Worm (Caenorhabditis elegans) whole organism, midembryonic: ENCODE data around the gene C10A4.4.
"Not testable (repeated sequence)": the region's sequence is repeated elsewhere in the genome, so short reads cannot be mapped to it uniquely, and the experiment has no call there.

ENCODE experiments used
- T22C8.4 ChIP-seq: fragments of 200-800 bp; sonication (Bioruptor generic); IDR thresholded peaks from 2 replicates; pipeline ENCODE4 v1.3.6; 2022; ENCODE audit warnings: missing genetic modification characterization, missing compliant biosample characterization
- cog-1 ChIP-seq: sonication (generic microtip); optimal IDR thresholded peaks from 2 replicates; lab custom pipeline; 2016; ENCODE audit warnings: missing genetic modification characterization, missing compliant biosample characterization
- flt-1 ChIP-seq: fragments of 200-800 bp; sonication (Bioruptor generic); IDR thresholded peaks from 2 replicates; pipeline ENCODE4 v1.3.6; 2022; ENCODE audit warnings: missing genetic modification characterization, missing compliant biosample characterization
- klf-2 ChIP-seq: fragments of 200-800 bp; sonication (Bioruptor generic); conservative IDR thresholded peaks from 2 replicates; pipeline ENCODE4 v1.3.6; 2022; ENCODE audit warnings: missing genetic modification reagents, missing genetic modification characterization, missing compliant biosample characterization
- med-1 ChIP-seq: sonication (generic microtip); optimal IDR thresholded peaks from 2 replicates; lab custom pipeline; 2017; ENCODE audit warnings: missing genetic modification characterization, mild to moderate bottlenecking, missing compliant biosample characterization, antibody characterized with exemption, missing genetic modification reagents; ENCODE audit not compliant: insufficient read depth
- ref-1 ChIP-seq: fragments of 200-800 bp; sonication (Bioruptor generic); conservative IDR thresholded peaks from 2 replicates; pipeline ENCODE4 v1.3.6; 2022; ENCODE audit warnings: missing genetic modification reagents, missing genetic modification characterization, missing compliant biosample characterization
- tab-1 ChIP-seq: fragments of 200-800 bp; sonication (Bioruptor generic); IDR thresholded peaks from 2 replicates; pipeline ENCODE4 v1.3.6; 2022; ENCODE audit warnings: missing genetic modification characterization, missing compliant biosample characterization
- ztf-23 ChIP-seq: fragments of 200-800 bp; sonication (Bioruptor generic); IDR thresholded peaks from 2 replicates; pipeline ENCODE4 v1.3.6; 2022; ENCODE audit warnings: missing genetic modification reagents, missing genetic modification characterization, missing compliant biosample characterization
- ztf-29 ChIP-seq: fragments of 200-800 bp; sonication (Bioruptor generic); IDR thresholded peaks from 2 replicates; pipeline ENCODE4 v1.3.6; 2022; ENCODE audit warnings: missing genetic modification reagents, missing genetic modification characterization, missing compliant biosample characterization

Gene C10A4.4

ce11 chrX:7400788-7401187 lies at the start of gene C10A4.4:
C10A4.4 (plus strand) TSS chrX:7401088.
- TF ChIP-seq ztf-23 (GFP tag; lab: Robert Waterston, UW) = no peak
- no peak for TF ChIP-seq cog-1 (tag; lab: Kevin White, UChicago)
- TF ChIP-seq T22C8.4 = no peak
- no peak for TF ChIP-seq flt-1 (GFP tag; lab: Robert Waterston, UW)
- TF ChIP-seq ztf-29 (GFP tag; lab: Robert Waterston, UW) = no peak
- no peak for TF ChIP-seq klf-2 (GFP tag; lab: Robert Waterston, UW)
- no peak for TF ChIP-seq med-1
- no peak for TF ChIP-seq ref-1 (GFP tag; lab: Robert Waterston, UW)
- no peak for TF ChIP-seq tab-1 (GFP tag; lab: Robert Waterston, UW)

ce11 chrX:7365267-7365666 lies 35.6 kb upstream of the C10A4.4 start, which contains the start of gene C56G3.2:
C56G3.2 (plus strand) TSS chrX:7365567.
- TF ChIP-seq ztf-23, klf-2, flt-1 (GFP tag; lab: Robert Waterston, UW): not testable (repeated sequence)

ce11 chrX:7369770-7370169 lies 31.1 kb upstream of the C10A4.4 start:
- TF ChIP-seq ref-1 (GFP tag; lab: Robert Waterston, UW) = no peak
- TF ChIP-seq flt-1 (GFP tag; lab: Robert Waterston, UW) = no peak
- no peak for TF ChIP-seq cog-1 (tag; lab: Kevin White, UChicago)
- TF ChIP-seq ztf-29 (GFP tag; lab: Robert Waterston, UW) = no peak
- TF ChIP-seq T22C8.4 = no peak
- TF ChIP-seq tab-1 (GFP tag; lab: Robert Waterston, UW) = no peak
- no peak for TF ChIP-seq ztf-23 (GFP tag; lab: Robert Waterston, UW)
- no peak for TF ChIP-seq med-1
- no peak for TF ChIP-seq klf-2 (GFP tag; lab: Robert Waterston, UW)

- TF ChIP-seq cog-1 (tag; lab: Kevin White, UChicago) = no peak
- TF ChIP-seq ztf-29 (GFP tag; lab: Robert Waterston, UW) = no peak
- no peak for TF ChIP-seq ztf-23 (GFP tag; lab: Robert Waterston, UW)
- TF ChIP-seq ref-1 (GFP tag; lab: Robert Waterston, UW) = no peak
- no peak for TF ChIP-seq flt-1 (GFP tag; lab: Robert Waterston, UW)
Measured at ce11 chrX:7371945-7372344, 28.9 kb upstream of the C10A4.4 start.

ce11 chrX:7376941-7377340 lies 23.9 kb upstream of the C10A4.4 start, which contains the start of gene npr-8:
npr-8 (plus strand) TSS chrX:7377302.
- no peak for TF ChIP-seq T22C8.4
- no peak for TF ChIP-seq klf-2 (GFP tag; lab: Robert Waterston, UW)
- TF ChIP-seq ztf-23 (GFP tag; lab: Robert Waterston, UW) = no peak
- TF ChIP-seq flt-1 (GFP tag; lab: Robert Waterston, UW) = no peak
- TF ChIP-seq ztf-29 (GFP tag; lab: Robert Waterston, UW) = no peak
- no peak for TF ChIP-seq ref-1 (GFP tag; lab: Robert Waterston, UW)

ce11 chrX:7378608-7379007 lies 22.3 kb upstream of the C10A4.4 start:
- TF ChIP-seq klf-2 (GFP tag; lab: Robert Waterston, UW) (no peak), T22C8.4 (no peak), med-1 (no peak), ref-1 (GFP tag; lab: Robert Waterston, UW) (no peak)

- TF ChIP-seq T22C8.4 (no peak), klf-2 (GFP tag; lab: Robert Waterston, UW) (no peak), flt-1 (GFP tag; lab: Robert Waterston, UW) (no peak), ztf-29 (GFP tag; lab: Robert Waterston, UW) (no peak), tab-1 (GFP tag; lab: Robert Waterston, UW) (no peak), ztf-23 (GFP tag; lab: Robert Waterston, UW) (no peak), med-1 (no peak), ref-1 (GFP tag; lab: Robert Waterston, UW) (no peak), cog-1 (tag; lab: Kevin White, UChicago) (no peak)
Measured at ce11 chrX:7390270-7390669, 10.6 kb upstream of the C10A4.4 start, which contains the start of gene C10A4.6. C10A4.6 (plus strand) TSS chrX:7390570.

ce11 chrX:7393167-7393566 lies 7.7 kb upstream of the C10A4.4 start, which contains the start of gene gad-2:
gad-2 (plus strand) TSS chrX:7393467.
- TF ChIP-seq ztf-23 (GFP tag; lab: Robert Waterston, UW) (no peak), med-1 (no peak), ztf-29 (GFP tag; lab: Robert Waterston, UW) (no peak), cog-1 (tag; lab: Kevin White, UChicago) (no peak), tab-1 (GFP tag; lab: Robert Waterston, UW) (no peak), klf-2 (GFP tag; lab: Robert Waterston, UW) (no peak), T22C8.4 (no peak), ref-1 (GFP tag; lab: Robert Waterston, UW) (no peak), flt-1 (GFP tag; lab: Robert Waterston, UW) (no peak)

ce11 chrX:7397935-7398334 lies 3.0 kb upstream of the C10A4.4 start, which contains the start of gene C10A4.13:
C10A4.13 (minus strand) TSS chrX:7398035.
- TF ChIP-seq T22C8.4 (no peak), ref-1 (GFP tag; lab: Robert Waterston, UW) (no peak), ztf-23 (GFP tag; lab: Robert Waterston, UW) (no peak), med-1 (no peak), cog-1 (tag; lab: Kevin White, UChicago) (no peak), ztf-29 (GFP tag; lab: Robert Waterston, UW) (no peak), flt-1 (GFP tag; lab: Robert Waterston, UW) (no peak), klf-2 (GFP tag; lab: Robert Waterston, UW) (no peak), tab-1 (GFP tag; lab: Robert Waterston, UW) (no peak)

ce11 chrX:7398584-7398983 lies 2.3 kb upstream of the C10A4.4 start, which contains the start of gene C10A4.10:
C10A4.10 (plus strand) TSS chrX:7398884.
- no peak for TF ChIP-seq ztf-29 (GFP tag; lab: Robert Waterston, UW)
- no peak for TF ChIP-seq klf-2 (GFP tag; lab: Robert Waterston, UW)
- no peak for TF ChIP-seq med-1
- no peak for TF ChIP-seq ref-1 (GFP tag; lab: Robert Waterston, UW)
- no peak for TF ChIP-seq flt-1 (GFP tag; lab: Robert Waterston, UW)
- no peak for TF ChIP-seq tab-1 (GFP tag; lab: Robert Waterston, UW)
- no peak for TF ChIP-seq T22C8.4
- TF ChIP-seq cog-1 (tag; lab: Kevin White, UChicago) = no peak
